Worm (Caenorhabditis elegans): Measurements from ENCODE around the gene Y116A8A.4.

Y116A8A.4 gene

DNA sequence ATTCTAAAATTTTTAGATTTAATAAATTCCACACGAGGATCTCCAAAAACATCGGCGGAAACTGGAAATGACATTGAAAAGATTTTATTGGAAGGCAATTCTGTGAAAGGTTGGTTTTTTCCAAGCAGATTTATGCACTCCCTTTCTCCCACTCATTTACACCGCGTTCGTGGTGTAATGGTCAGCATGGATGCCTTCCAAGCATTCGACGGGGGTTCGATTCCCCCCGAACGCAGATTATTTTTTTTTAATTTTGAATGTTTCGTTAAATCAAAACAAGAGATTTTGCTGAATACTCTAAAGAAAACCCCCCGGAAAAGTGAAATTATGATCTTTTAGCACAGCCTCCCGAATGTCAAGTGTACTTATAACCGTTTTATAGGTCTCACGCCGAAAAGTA lies 46.7 kb upstream of the Y116A8A.4 start (continued):
- TF ChIP-seq pat-9 (tag; optimal IDR thresholded peaks at IDR 0.05): peak; percentile 24
- peak; percentile 53 for TF ChIP-seq che-1 (tag; optimal IDR thresholded peaks at IDR 0.05)
- 0 out of 2 replicates have a peak, but pooled peaks have one; percentile 46 for TF ChIP-seq ceh-45 (GFP tag; IDR thresholded peaks at IDR 0.05)
- no peak for TF ChIP-seq pha-4 (tag; optimal IDR thresholded peaks at IDR 0.05)
- TF ChIP-seq ahr-1 (tag; optimal IDR thresholded peaks at IDR 0.05): no peak
- peak; percentile 12 for TF ChIP-seq T23F11.4 (GFP tag; optimal IDR thresholded peaks at IDR 0.05)
- TF ChIP-seq fkh-6 (tag; optimal IDR thresholded peaks at IDR 0.05): peak; percentile 57
- TF ChIP-seq fkh-10 (GFP tag; optimal IDR thresholded peaks at IDR 0.05): no peak
- TF ChIP-seq K02D7.2 (tag; optimal IDR thresholded peaks at IDR 0.05): peak; percentile 53
- peak; percentile 61 for TF ChIP-seq C38D4.7 (GFP tag; optimal IDR thresholded peaks at IDR 0.05)
- TF ChIP-seq fax-1 (tag; optimal IDR thresholded peaks at IDR 0.05): peak; percentile 26
- TF ChIP-seq C08G9.2 (tag; optimal IDR thresholded peaks at IDR 0.05): peak; percentile 28
- TF ChIP-seq unc-3 (GFP tag; conservative IDR thresholded peaks at IDR 0.05): 0 out of 2 replicates have a peak, but pooled peaks have one; percentile 27
- no peak for TF ChIP-seq unc-3 (tag; optimal IDR thresholded peaks at IDR 0.05)
- no peak for TF ChIP-seq pros-1 (tag; optimal IDR thresholded peaks at IDR 0.05)
- peak; percentile 36 for TF ChIP-seq ceh-34 (tag; optimal IDR thresholded peaks at IDR 0.05)
- peak; percentile 43 for TF ChIP-seq sdc-2 (tag; optimal IDR thresholded peaks at IDR 0.05)
- peak; percentile 49 for TF ChIP-seq ceh-48 (tag; optimal IDR thresholded peaks at IDR 0.05)
- TF ChIP-seq odd-2 (tag; optimal IDR thresholded peaks at IDR 0.05): no peak
- peak; percentile 62 for TF ChIP-seq nhr-232 (tag; optimal IDR thresholded peaks at IDR 0.05)
- no peak for TF ChIP-seq elt-2 (tag; optimal IDR thresholded peaks at IDR 0.05)
- TF ChIP-seq elt-4 (tag; optimal IDR thresholded peaks at IDR 0.05): no peak
- peak; percentile 50 for TF ChIP-seq lin-11 (tag; optimal IDR thresholded peaks at IDR 0.05)
- no peak for TF ChIP-seq dve-1 (tag; optimal IDR thresholded peaks at IDR 0.05)
- peak; percentile 4 for TF ChIP-seq F13H6.1 (tag; optimal IDR thresholded peaks at IDR 0.05)
- peak; percentile 34 for TF ChIP-seq ceh-2 (tag; optimal IDR thresholded peaks at IDR 0.05)
- no peak for TF ChIP-seq ceh-24 (tag; optimal IDR thresholded peaks at IDR 0.05)
- no peak for TF ChIP-seq ceh-9 (tag; optimal IDR thresholded peaks at IDR 0.05)
- TF ChIP-seq nfya-1 (tag; optimal IDR thresholded peaks at IDR 0.05): peak; percentile 8
- TF ChIP-seq madf-2 (tag; optimal IDR thresholded peaks at IDR 0.05): peak; percentile 10
- no peak for TF ChIP-seq rnt-1 (tag; optimal IDR thresholded peaks at IDR 0.05)
- no peak for TF ChIP-seq unc-55 (GFP tag; optimal IDR thresholded peaks at IDR 0.05)
- TF ChIP-seq hlh-30 (tag; optimal IDR thresholded peaks at IDR 0.05; ENCODE audit: insufficient read depth): no peak
- peak; percentile 41 for TF ChIP-seq ztf-16 (tag; optimal IDR thresholded peaks at IDR 0.05)

DNA sequence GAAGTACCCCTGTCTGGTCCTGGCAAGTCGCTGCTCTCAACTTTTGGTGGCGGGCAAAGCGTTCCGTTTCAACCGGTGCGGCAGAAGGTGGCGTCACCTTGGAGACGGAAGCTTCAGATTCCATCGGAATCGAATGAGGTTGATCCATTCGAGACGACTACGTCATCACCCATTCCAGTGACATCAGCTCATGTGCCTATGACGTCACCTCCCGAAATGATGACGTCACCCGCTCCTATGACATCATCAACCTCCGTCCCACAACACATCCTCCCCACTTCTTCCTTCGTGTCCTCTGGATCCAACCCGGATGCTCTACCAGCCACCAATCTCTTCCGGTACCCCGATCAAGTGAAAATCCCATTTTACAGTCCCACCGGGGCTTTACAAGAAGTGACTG lies 45.7 kb upstream of the Y116A8A.4 start:
- TF ChIP-seq T23F11.4 (GFP tag; optimal IDR thresholded peaks at IDR 0.05) (no peak), ceh-34 (tag; optimal IDR thresholded peaks at IDR 0.05) (no peak), unc-42 (tag; optimal IDR thresholded peaks at IDR 0.05) (no peak), pha-2 (tag; optimal IDR thresholded peaks at IDR 0.05) (no peak), eyg-1 (tag; optimal IDR thresholded peaks at IDR 0.05) (no peak), lim-6 (tag; optimal IDR thresholded peaks at IDR 0.05) (no peak)

DNA sequence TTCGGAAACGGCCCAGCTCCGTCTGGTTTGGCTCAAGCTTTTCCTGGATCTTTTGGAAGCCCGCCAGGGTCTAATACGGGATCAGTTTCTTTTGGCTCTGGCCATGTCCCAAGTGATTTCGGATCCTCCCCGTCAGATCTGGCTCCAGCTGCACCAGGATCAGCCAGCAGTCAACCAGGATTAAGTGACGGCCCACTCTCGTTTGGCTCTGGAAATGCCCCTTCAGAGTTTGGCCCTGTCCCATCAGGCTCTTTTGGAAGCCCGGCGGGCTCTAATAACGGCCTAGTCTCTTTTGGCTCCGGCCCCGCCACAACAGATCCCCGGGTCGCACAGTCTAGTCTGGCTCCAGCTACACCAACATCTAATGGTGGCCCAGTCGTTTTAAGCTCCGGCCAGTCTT lies 44.9 kb upstream of the Y116A8A.4 start:
- TF ChIP-seq ref-2 (tag; optimal IDR thresholded peaks at IDR 0.05) (no peak), tbx-2 (tag; optimal IDR thresholded peaks at IDR 0.05) (no peak), sdc-2 (tag; optimal IDR thresholded peaks at IDR 0.05) (no peak), ceh-6 (GFP tag; optimal IDR thresholded peaks at IDR 0.05) (no peak), nhr-11 (tag; optimal IDR thresholded peaks at IDR 0.05) (no peak), pha-2 (tag; optimal IDR thresholded peaks at IDR 0.05) (no peak), pha-4 (tag; optimal IDR thresholded peaks at IDR 0.05) (no peak), ets-4 (tag; optimal IDR thresholded peaks at IDR 0.05) (no peak), fax-1 (tag; optimal IDR thresholded peaks at IDR 0.05) (no peak), lin-11 (tag; optimal IDR thresholded peaks at IDR 0.05) (no peak), npax-4 (tag; optimal IDR thresholded peaks at IDR 0.05) (no peak), F13H6.1 (tag; optimal IDR thresholded peaks at IDR 0.05) (no peak), ceh-19 (GFP tag; optimal IDR thresholded peaks at IDR 0.05) (no peak)

Measured in whole organism, late embryonic.